Worm (Caenorhabditis elegans): ENCODE data around the gene ceh-41.

DNA sequence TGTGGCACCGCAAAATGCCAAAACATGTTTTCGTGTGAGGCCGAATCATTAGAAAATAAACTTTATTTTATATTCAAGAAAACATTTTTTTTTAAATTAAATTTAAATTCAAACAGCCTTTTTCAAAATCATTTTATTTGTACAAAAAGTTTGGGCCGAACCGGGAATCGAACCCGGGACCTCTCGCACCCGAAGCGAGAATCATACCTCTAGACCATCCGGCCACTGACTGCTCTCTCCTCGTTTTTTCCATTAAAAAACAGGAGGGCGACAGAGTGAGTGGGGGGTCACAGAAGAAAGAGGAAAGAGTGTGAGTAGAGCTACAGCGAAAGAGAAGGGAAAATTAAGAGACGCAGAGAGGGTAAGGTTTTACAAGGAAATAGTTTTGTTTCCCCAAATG, 32.2 kb upstream of the ceh-41 start:
- TF ChIP-seq elt-3 (tag; optimal IDR thresholded peaks at IDR 0.05): no peak
- no peak for TF ChIP-seq hpl-2 (GFP tag; optimal IDR thresholded peaks at IDR 0.05)
- TF ChIP-seq lin-13 (GFP tag; optimal IDR thresholded peaks at IDR 0.05): peak; percentile 46
- no peak for TF ChIP-seq blmp-1 (tag; optimal IDR thresholded peaks at IDR 0.05)
- no peak for TF ChIP-seq unc-130 (tag; optimal IDR thresholded peaks at IDR 0.05)
- TF ChIP-seq ceh-82 (tag; optimal IDR thresholded peaks at IDR 0.05): peak; percentile 57 to 70 (median 66)
- TF ChIP-seq isw-1 (GFP tag; IDR thresholded peaks at IDR 0.05): peak; percentile 24
- TF ChIP-seq nhr-11 (tag; optimal IDR thresholded peaks at IDR 0.05): no peak
- peak; percentile 12 for TF ChIP-seq fkh-10 (GFP tag; optimal IDR thresholded peaks at IDR 0.05)
- TF ChIP-seq nhr-28 (tag; optimal IDR thresholded peaks at IDR 0.05): no peak
- TF ChIP-seq unc-62 (GFP tag; optimal IDR thresholded peaks at IDR 0.05): no peak
- no peak for TF ChIP-seq grh-1 (GFP tag; IDR thresholded peaks at IDR 0.05)
